3 worm cellular contexts compared by ENCODE assay signal in the genomic region with DNA sequence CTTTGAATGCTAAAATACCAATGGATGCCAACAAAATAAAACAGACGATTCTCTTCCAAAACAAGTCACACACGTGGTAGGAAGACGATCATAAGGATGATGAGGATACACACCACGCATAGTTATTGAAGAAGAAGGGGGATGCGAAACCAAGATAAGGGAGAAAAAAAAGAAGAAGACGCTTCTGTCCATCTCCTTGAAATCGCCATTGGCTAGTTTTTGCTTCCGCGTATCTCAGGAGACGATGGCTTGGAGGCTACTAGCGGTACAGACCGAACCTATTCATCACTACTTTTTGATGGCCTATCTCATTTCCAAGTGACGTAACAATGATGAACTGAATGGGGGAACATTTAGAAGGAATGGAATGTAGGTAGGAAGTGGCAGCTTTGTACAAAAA.
TF ChIP-seq lines count a peak whose summit lies in the region.

No protein-coding gene starts in this region.

TF ChIP-seq in whole organism, L1 larva, 84 proteins besides CTCF, POLR2A, EP300 and RAD21 (continued from another document and continues in another):
- TF ChIP-seq nhr-20 (tag; optimal IDR thresholded peaks at IDR 0.05; lab: Kevin White, UChicago), result peak; percentile 57
- TF ChIP-seq ceh-8 (GFP tag; optimal IDR thresholded peaks at IDR 0.05; lab: Kevin White, UChicago), result no peak
- TF ChIP-seq efl-3 (GFP tag; optimal IDR thresholded peaks at IDR 0.05; lab: Kevin White, UChicago), result no peak
- no peak for TF ChIP-seq nhr-77 (tag; optimal IDR thresholded peaks at IDR 0.05; lab: Kevin White, UChicago)
- TF ChIP-seq lin-35 (GFP tag; optimal IDR thresholded peaks at IDR 0.05; lab: Kevin White, UChicago), result peak in 1 of 2 experiments; percentile 57
- no peak for TF ChIP-seq F16B12.6 (tag; optimal IDR thresholded peaks at IDR 0.05; lab: Kevin White, UChicago)
- peak; percentile 13 for TF ChIP-seq rnt-1 (tag; optimal IDR thresholded peaks at IDR 0.05; lab: Kevin White, UChicago)
- TF ChIP-seq lin-39 (tag; optimal IDR thresholded peaks at IDR 0.05; lab: Kevin White, UChicago), result no peak
- no peak for TF ChIP-seq hpl-2 (GFP tag; optimal IDR thresholded peaks at IDR 0.05; lab: Kevin White, UChicago)
- no peak for TF ChIP-seq elt-2 (tag; optimal IDR thresholded peaks at IDR 0.05; lab: Kevin White, UChicago)
- TF ChIP-seq tlp-1 (tag; optimal IDR thresholded peaks at IDR 0.05; lab: Kevin White, UChicago), result no peak
- no peak for TF ChIP-seq sox-4 (tag; optimal IDR thresholded peaks at IDR 0.05; lab: Kevin White, UChicago)
- TF ChIP-seq ces-1 (GFP tag; optimal IDR thresholded peaks at IDR 0.05; lab: Kevin White, UChicago), result no peak
- peak; percentile 41 for TF ChIP-seq nhr-90 (tag; optimal IDR thresholded peaks at IDR 0.05; lab: Kevin White, UChicago; ENCODE audit: poor library complexity)
- TF ChIP-seq nhr-237 (tag; optimal IDR thresholded peaks at IDR 0.05; lab: Kevin White, UChicago), result no peak
- peak; percentile 70 for TF ChIP-seq lin-14 (GFP tag; optimal IDR thresholded peaks at IDR 0.05; lab: Kevin White, UChicago)
- TF ChIP-seq nhr-71 (tag; optimal IDR thresholded peaks at IDR 0.05; lab: Kevin White, UChicago), result peak; percentile 45
- TF ChIP-seq mdl-1 (tag; optimal IDR thresholded peaks at IDR 0.05; lab: Kevin White, UChicago), result peak in 1 of 2 experiments; percentile 74
- TF ChIP-seq snu-23 (GFP tag; optimal IDR thresholded peaks at IDR 0.05; lab: Kevin White, UChicago), result peak; percentile 44
- no peak for TF ChIP-seq lin-13 (GFP tag; optimal IDR thresholded peaks at IDR 0.05; lab: Kevin White, UChicago)
- TF ChIP-seq lsy-2 (tag; optimal IDR thresholded peaks at IDR 0.05; lab: Kevin White, UChicago), result no peak
- TF ChIP-seq mef-2 (tag; optimal IDR thresholded peaks at IDR 0.05; lab: Kevin White, UChicago), result no peak
- TF ChIP-seq zag-1 (tag; optimal IDR thresholded peaks at IDR 0.05; lab: Kevin White, UChicago), result no peak
- TF ChIP-seq xbp-1 (tag; optimal IDR thresholded peaks at IDR 0.05; lab: Kevin White, UChicago), result no peak
- TF ChIP-seq lir-3 (tag; optimal IDR thresholded peaks at IDR 0.05; lab: Kevin White, UChicago; ENCODE audit: poor library complexity), result no peak
- no peak for TF ChIP-seq mab-9 (GFP tag; IDR thresholded peaks at IDR 0.05; lab: Robert Waterston, UW)
- no peak for TF ChIP-seq hlh-17 (GFP tag; optimal IDR thresholded peaks at IDR 0.05; lab: Kevin White, UChicago; ENCODE audit: borderline replicate concordance)
- no peak for TF ChIP-seq ztf-4 (tag; optimal IDR thresholded peaks at IDR 0.05; lab: Kevin White, UChicago)
- no peak for TF ChIP-seq fkh-8 (tag; optimal IDR thresholded peaks at IDR 0.05; lab: Kevin White, UChicago)
- no peak for TF ChIP-seq fkh-10 (GFP tag; optimal IDR thresholded peaks at IDR 0.05; lab: Kevin White, UChicago)
- peak; percentile 13 for TF ChIP-seq tbx-2 (tag; optimal IDR thresholded peaks at IDR 0.05; lab: Kevin White, UChicago)
- TF ChIP-seq mep-1 (tag; optimal IDR thresholded peaks at IDR 0.05; lab: Kevin White, UChicago), result no peak
- TF ChIP-seq grh-1 (GFP tag; IDR thresholded peaks at IDR 0.05; lab: Robert Waterston, UW), result no peak
- no peak for TF ChIP-seq unc-98 (GFP tag; IDR thresholded peaks at IDR 0.05; lab: Robert Waterston, UW)
- TF ChIP-seq nhr-84 (tag; optimal IDR thresholded peaks at IDR 0.05; lab: Kevin White, UChicago), result no peak
- no peak for TF ChIP-seq egl-27 (tag; optimal IDR thresholded peaks at IDR 0.05; lab: Kevin White, UChicago)
- TF ChIP-seq ceh-82 (tag; optimal IDR thresholded peaks at IDR 0.05; lab: Kevin White, UChicago), result peak in 1 of 3 experiments; percentile 13
- no peak for TF ChIP-seq pqm-1 (tag; optimal IDR thresholded peaks at IDR 0.05; lab: Kevin White, UChicago)
- TF ChIP-seq vab-15 (tag; optimal IDR thresholded peaks at IDR 0.05; lab: Kevin White, UChicago), result no peak
- TF ChIP-seq dpl-1 (GFP tag; optimal IDR thresholded peaks at IDR 0.05; lab: Kevin White, UChicago), result peak in 1 of 3 experiments; percentile 2
- TF ChIP-seq nhr-28 (tag; optimal IDR thresholded peaks at IDR 0.05; lab: Kevin White, UChicago), result no peak
- TF ChIP-seq nhr-76 (tag; optimal IDR thresholded peaks at IDR 0.05; lab: Kevin White, UChicago), result no peak
- no peak for TF ChIP-seq pag-3 (tag; optimal IDR thresholded peaks at IDR 0.05; lab: Kevin White, UChicago; ENCODE audit: borderline replicate concordance, insufficient read depth)

TF ChIP-seq in whole organism, L3 larva, 47 proteins besides CTCF, POLR2A, EP300 and RAD21 (continued from another document):
- TF ChIP-seq nhr-12 (tag; optimal IDR thresholded peaks at IDR 0.05; lab: Kevin White, UChicago), result no peak
- TF ChIP-seq lin-39 (tag; optimal IDR thresholded peaks at IDR 0.05; lab: Kevin White, UChicago), result no peak
- TF ChIP-seq fkh-2 (tag; optimal IDR thresholded peaks at IDR 0.05; lab: Kevin White, UChicago), result no peak
- TF ChIP-seq unc-62 (GFP tag; optimal IDR thresholded peaks at IDR 0.05; lab: Kevin White, UChicago), result no peak
- TF ChIP-seq elt-2 (tag; optimal IDR thresholded peaks at IDR 0.05; lab: Kevin White, UChicago), result no peak
- no peak for TF ChIP-seq fkh-10 (GFP tag; optimal IDR thresholded peaks at IDR 0.05; lab: Kevin White, UChicago)
- no peak for TF ChIP-seq egl-27 (tag; optimal IDR thresholded peaks at IDR 0.05; lab: Kevin White, UChicago)
- no peak for TF ChIP-seq ztf-4 (tag; optimal IDR thresholded peaks at IDR 0.05; lab: Kevin White, UChicago)
- no peak for TF ChIP-seq unc-39 (tag; optimal IDR thresholded peaks at IDR 0.05; lab: Kevin White, UChicago)
- TF ChIP-seq snpc-4 (tag; optimal IDR thresholded peaks at IDR 0.05; lab: Kevin White, UChicago), result no peak
- TF ChIP-seq nfya-1 (tag; optimal IDR thresholded peaks at IDR 0.05; lab: Kevin White, UChicago; ENCODE audit: insufficient read depth), result peak; percentile 7
- no peak for TF ChIP-seq nhr-77 (tag; optimal IDR thresholded peaks at IDR 0.05; lab: Kevin White, UChicago)
- peak; percentile 28 for TF ChIP-seq nhr-25 (tag; optimal IDR thresholded peaks at IDR 0.05; lab: Kevin White, UChicago)
TF ChIP-seq in whole organism, L3 larva: peak in this region for 6.

TF ChIP-seq in whole organism, L4 larva, 104 proteins besides CTCF, POLR2A, EP300 and RAD21 (continued from another document and continues in another):
- TF ChIP-seq madf-9 (GFP tag; conservative IDR thresholded peaks at IDR 0.05; lab: Robert Waterston, UW) (no peak), aha-1 (tag; lab: Kevin White, UChicago) (peak; percentile 67), Y5F2A.4 (GFP tag; optimal IDR thresholded peaks at IDR 0.05; lab: Kevin White, UChicago) (no peak), spr-1 (tag; optimal IDR thresholded peaks at IDR 0.05; lab: Kevin White, UChicago) (no peak), dpl-1 (GFP tag; optimal IDR thresholded peaks at IDR 0.05; lab: Kevin White, UChicago) (no peak), nhr-28 (tag; optimal IDR thresholded peaks at IDR 0.05; lab: Kevin White, UChicago) (peak; percentile 56), nhr-111 (GFP tag; optimal IDR thresholded peaks at IDR 0.05; lab: Kevin White, UChicago) (no peak), lin-39 (tag; optimal IDR thresholded peaks at IDR 0.05; lab: Kevin White, UChicago) (no peak), egl-27 (tag; optimal IDR thresholded peaks at IDR 0.05; lab: Kevin White, UChicago) (no peak), spr-3 (GFP tag; optimal IDR thresholded peaks at IDR 0.05; lab: Kevin White, UChicago) (no peak), daf-16 (GFP tag; optimal IDR thresholded peaks at IDR 0.05; lab: Kevin White, UChicago) (no peak), daf-16 (tag; optimal IDR thresholded peaks at IDR 0.05; lab: Kevin White, UChicago) (no peak), mdl-1 (tag; optimal IDR thresholded peaks at IDR 0.05; lab: Kevin White, UChicago) (peak in 1 of 2 experiments; percentile 77), daf-8 (GFP tag; IDR thresholded peaks at IDR 0.05; lab: Robert Waterston, UW) (no peak), T26A8.4 (GFP tag; IDR thresholded peaks at IDR 0.05; lab: Robert Waterston, UW) (no peak), hif-1 (tag; optimal IDR thresholded peaks at IDR 0.05; lab: Kevin White, UChicago) (no peak), aly-2 (tag; optimal IDR thresholded peaks at IDR 0.05; lab: Kevin White, UChicago) (no peak), ceh-28 (tag; optimal IDR thresholded peaks at IDR 0.05; lab: Kevin White, UChicago) (no peak), F10B5.3 (tag; optimal IDR thresholded peaks at IDR 0.05; lab: Kevin White, UChicago) (no peak), ama-1 (optimal IDR thresholded peaks at IDR 0.05; lab: Kevin White, UChicago) (no peak), dmd-8 (GFP tag; IDR thresholded peaks at IDR 0.05; lab: Robert Waterston, UW) (no peak), rbr-2 (tag; optimal IDR thresholded peaks at IDR 0.05; lab: Kevin White, UChicago) (no peak), ctbp-1 (GFP tag; IDR thresholded peaks at IDR 0.05; lab: Robert Waterston, UW) (no peak), lin-29 (GFP tag; IDR thresholded peaks at IDR 0.05; lab: Robert Waterston, UW) (no peak), D1046.2 (GFP tag; IDR thresholded peaks at IDR 0.05; lab: Robert Waterston, UW) (no peak), dmd-6 (GFP tag; IDR thresholded peaks at IDR 0.05; lab: Robert Waterston, UW) (peak; percentile 22), arid-1 (GFP tag; conservative IDR thresholded peaks at IDR 0.05; lab: Robert Waterston, UW) (no peak), jun-1 (tag; optimal IDR thresholded peaks at IDR 0.05; lab: Kevin White, UChicago) (no peak), T20F7.1 (GFP tag; optimal IDR thresholded peaks at IDR 0.05; lab: Kevin White, UChicago) (no peak), zfp-2 (tag; optimal IDR thresholded peaks at IDR 0.05; lab: Kevin White, UChicago) (no peak), ceh-62 (tag; optimal IDR thresholded peaks at IDR 0.05; lab: Kevin White, UChicago) (no peak), skn-1 (tag; optimal IDR thresholded peaks at IDR 0.05; lab: Kevin White, UChicago) (no peak), ztf-11 (tag; optimal IDR thresholded peaks at IDR 0.05; lab: Kevin White, UChicago) (no peak), hlh-11 (tag; optimal IDR thresholded peaks at IDR 0.05; lab: Kevin White, UChicago) (peak; percentile 73), Y48G9A.11 (GFP tag; IDR thresholded peaks at IDR 0.05; lab: Robert Waterston, UW) (no peak), dve-1 (tag; optimal IDR thresholded peaks at IDR 0.05; lab: Kevin White, UChicago; ENCODE audit: insufficient read depth) (peak; percentile 14), attf-4 (tag; optimal IDR thresholded peaks at IDR 0.05; lab: Kevin White, UChicago) (no peak), unc-130 (GFP tag; optimal IDR thresholded peaks at IDR 0.05; lab: Kevin White, UChicago) (no peak), cey-2 (tag; optimal IDR thresholded peaks at IDR 0.05; lab: Kevin White, UChicago; ENCODE audit: borderline replicate concordance, insufficient read depth) (no peak), pha-4 (GFP tag; IDR thresholded peaks at IDR 0.05; lab: Robert Waterston, UW) (no peak), pha-4 (tag; optimal IDR thresholded peaks at IDR 0.05; lab: Kevin White, UChicago) (no peak), dmd-9 (GFP tag; IDR thresholded peaks at IDR 0.05; lab: Robert Waterston, UW) (no peak), lin-1 (GFP tag; IDR thresholded peaks at IDR 0.05; lab: Robert Waterston, UW) (no peak), egl-43 (GFP tag; IDR thresholded peaks at IDR 0.05; lab: Robert Waterston, UW) (no peak), php-3 (GFP tag; IDR thresholded peaks at IDR 0.05; lab: Robert Waterston, UW) (no peak), ceh-44 (GFP tag; IDR thresholded peaks at IDR 0.05; lab: Robert Waterston, UW) (no peak), ceh-20 (GFP tag; IDR thresholded peaks at IDR 0.05; lab: Robert Waterston, UW) (no peak), Y105C5A.15 (GFP tag; IDR thresholded peaks at IDR 0.05; lab: Robert Waterston, UW) (no peak), nhr-48 (tag; optimal IDR thresholded peaks at IDR 0.05; lab: Kevin White, UChicago) (peak; percentile 10), lin-13 (GFP tag; optimal IDR thresholded peaks at IDR 0.05; lab: Kevin White, UChicago) (no peak), gei-8 (GFP tag; optimal IDR thresholded peaks at IDR 0.05; lab: Kevin White, UChicago) (no peak), nhr-41 (GFP tag; IDR thresholded peaks at IDR 0.05; lab: Robert Waterston, UW) (no peak), snpc-4 (tag; optimal IDR thresholded peaks at IDR 0.05; lab: Kevin White, UChicago) (no peak), nhr-10 (tag; optimal IDR thresholded peaks at IDR 0.05; lab: Kevin White, UChicago) (no peak), nhr-76 (tag; optimal IDR thresholded peaks at IDR 0.05; lab: Kevin White, UChicago) (no peak), mes-2 (tag; optimal IDR thresholded peaks at IDR 0.05; lab: Kevin White, UChicago; ENCODE audit: poor library complexity, severe bottlenecking) (peak; percentile 3), ceh-32 (tag; optimal IDR thresholded peaks at IDR 0.05; lab: Kevin White, UChicago; ENCODE audit: poor library complexity) (no peak), ZK546.5 (tag; optimal IDR thresholded peaks at IDR 0.05; lab: Kevin White, UChicago) (no peak), nhr-77 (tag; optimal IDR thresholded peaks at IDR 0.05; lab: Kevin White, UChicago) (no peak), lsy-2 (tag; optimal IDR thresholded peaks at IDR 0.05; lab: Kevin White, UChicago) (peak in 1 of 2 experiments; percentile 14), zag-1 (tag; optimal IDR thresholded peaks at IDR 0.05; lab: Kevin White, UChicago) (no peak), hmg-1.1 (GFP tag; IDR thresholded peaks at IDR 0.05; lab: Robert Waterston, UW) (0 out of 2 replicates have a peak, but pooled peaks have one; percentile 28), daf-12 (tag; optimal IDR thresholded peaks at IDR 0.05; lab: Kevin White, UChicago) (no peak), mxl-3 (GFP tag; optimal IDR thresholded peaks at IDR 0.05; lab: Kevin White, UChicago) (peak; percentile 83), ZK337.2 (GFP tag; IDR thresholded peaks at IDR 0.05; lab: Robert Waterston, UW) (no peak), nhr-42 (GFP tag; IDR thresholded peaks at IDR 0.05; lab: Robert Waterston, UW) (no peak), hlh-30 (tag; optimal IDR thresholded peaks at IDR 0.05; lab: Kevin White, UChicago; ENCODE audit: insufficient read depth) (peak; percentile 82), unc-62 (GFP tag; optimal IDR thresholded peaks at IDR 0.05 in 1 of 2; lab: Kevin White, UChicago) (peak in 1 of 2 experiments; percentile 92), unc-62 (tag; optimal IDR thresholded peaks at IDR 0.05; lab: Kevin White, UChicago) (no peak), zip-2 (tag; optimal IDR thresholded peaks at IDR 0.05; lab: Kevin White, UChicago) (no peak), F26F4.8 (GFP tag; conservative IDR thresholded peaks at IDR 0.05; lab: Robert Waterston, UW) (no peak), nhr-25 (tag; optimal IDR thresholded peaks at IDR 0.05; lab: Kevin White, UChicago; ENCODE audit: borderline replicate concordance, insufficient read depth) (no peak), nhr-6 (tag; optimal IDR thresholded peaks at IDR 0.05; lab: Kevin White, UChicago) (no peak), nhr-102 (tag; optimal IDR thresholded peaks at IDR 0.05; lab: Kevin White, UChicago) (no peak), mxl-2 (GFP tag; conservative IDR thresholded peaks at IDR 0.05; lab: Robert Waterston, UW) (no peak), snpc-1.2 (GFP tag; IDR thresholded peaks at IDR 0.05; lab: Robert Waterston, UW) (no peak), lim-7 (GFP tag; IDR thresholded peaks at IDR 0.05; lab: Robert Waterston, UW) (no peak), nhr-11 (tag; optimal IDR thresholded peaks at IDR 0.05; lab: Kevin White, UChicago) (no peak), fkh-10 (GFP tag; optimal IDR thresholded peaks at IDR 0.05; lab: Kevin White, UChicago) (no peak), R02D3.7 (tag; optimal IDR thresholded peaks at IDR 0.05; lab: Kevin White, UChicago) (no peak), vab-7 (GFP tag; IDR thresholded peaks at IDR 0.05; lab: Robert Waterston, UW) (no peak), mep-1 (tag; optimal IDR thresholded peaks at IDR 0.05; lab: Kevin White, UChicago) (no peak), lin-15B (tag; optimal IDR thresholded peaks at IDR 0.05; lab: Kevin White, UChicago) (no peak)
